Worm (Caenorhabditis elegans) whole organism, young adult: ENCODE data around the gene Y110A2AL.2.

Experiments used
- K12H6.12 ChIP-seq: fragments of 200-800 bp; sonication (Bioruptor generic); optimal IDR thresholded peaks from 2 replicates; lab custom pipeline; 2018; ENCODE audit warnings: mild to moderate bottlenecking, missing genetic modification characterization, missing compliant biosample characterization
- tbx-9 ChIP-seq: sonication (generic microtip); optimal IDR thresholded peaks from 2 replicates; lab custom pipeline; 2016; ENCODE audit warnings: borderline replicate concordance, missing genetic modification characterization, inconsistent platforms, missing compliant biosample characterization
- ztf-3 ChIP-seq: fragments of 200-800 bp; sonication (Bioruptor generic); optimal IDR thresholded peaks from 2 replicates; lab custom pipeline; 2018; ENCODE audit warnings: mild to moderate bottlenecking, missing genetic modification characterization, missing compliant biosample characterization

- TF ChIP-seq ztf-3 (GFP tag; lab: Kevin White, UChicago) = no peak
- TF ChIP-seq tbx-9 = no peak
- no peak for TF ChIP-seq K12H6.12
Measured at ce11 chrII:2871816-2872215, 4.0 kb downstream of the Y110A2AL.2 start, which contains the start of gene Y110A2AL.10.
